Worm (Caenorhabditis elegans) whole organism, late embryonic: ENCODE results near the gene ugt-33.

Source experiments
- Y22D7AL.16 ChIP-seq: sonication (generic microtip); optimal IDR thresholded peaks from 2 replicates; lab custom pipeline; 2016; ENCODE audit warnings: missing genetic modification characterization, missing compliant biosample characterization
- ahr-1 ChIP-seq: sonication (generic microtip); optimal IDR thresholded peaks from 2 replicates; lab custom pipeline; 2016; ENCODE audit warnings: missing genetic modification characterization, missing compliant biosample characterization
- ceh-14 ChIP-seq: sonication (generic microtip); optimal IDR thresholded peaks from 2 replicates; lab custom pipeline; 2016; ENCODE audit warnings: missing genotype, missing genetic modification characterization, missing compliant biosample characterization
- ceh-22 ChIP-seq: sonication (generic microtip); optimal IDR thresholded peaks from 2 replicates; lab custom pipeline; 2017; ENCODE audit warnings: missing biosample characterization, missing genetic modification characterization
- ceh-24 ChIP-seq: sonication (generic microtip); optimal IDR thresholded peaks from 2 replicates; lab custom pipeline; 2016; ENCODE audit warnings: mild to moderate bottlenecking, missing genetic modification characterization, missing compliant biosample characterization
- ceh-30 ChIP-seq: fragments of 150-350 bp; optimal IDR thresholded peaks from 2 replicates; lab custom pipeline; 2014; ENCODE audit warnings: missing biosample characterization, missing genetic modification characterization
- ceh-48 ChIP-seq: sonication (generic microtip); optimal IDR thresholded peaks from 2 replicates; lab custom pipeline; 2016; ENCODE audit warnings: missing genetic modification characterization, inconsistent platforms, missing compliant biosample characterization
- ceh-6 ChIP-seq: fragments of 200-800 bp; sonication (Bioruptor generic); optimal IDR thresholded peaks from 2 replicates; lab custom pipeline; 2018; ENCODE audit warnings: mild to moderate bottlenecking, missing genetic modification characterization, missing compliant biosample characterization
- ets-4 ChIP-seq: sonication (generic microtip); optimal IDR thresholded peaks from 2 replicates; lab custom pipeline; 2016; ENCODE audit warnings: missing genetic modification characterization, missing compliant biosample characterization
- hlh-8 ChIP-seq: sonication (generic microtip); optimal IDR thresholded peaks from 2 replicates; lab custom pipeline; 2016; ENCODE audit warnings: missing genotype, missing genetic modification characterization, missing compliant biosample characterization
- lim-6 ChIP-seq: sonication (generic microtip); optimal IDR thresholded peaks from 2 replicates; lab custom pipeline; 2016; ENCODE audit warnings: missing genetic modification characterization, missing compliant biosample characterization
- lin-11 ChIP-seq: fragments of 200-800 bp; sonication (Bioruptor generic); optimal IDR thresholded peaks from 2 replicates; lab custom pipeline; 2018; ENCODE audit warnings: mild to moderate bottlenecking, missing genetic modification characterization, missing compliant biosample characterization
- mec-3 ChIP-seq: sonication (generic microtip); optimal IDR thresholded peaks from 2 replicates; lab custom pipeline; 2016; ENCODE audit warnings: borderline replicate concordance, missing genetic modification characterization, missing compliant biosample characterization
- pax-1 ChIP-seq: fragments of 150-350 bp; optimal IDR thresholded peaks from 2 replicates; lab custom pipeline; 2014; ENCODE audit warnings: missing biosample characterization, missing genetic modification characterization
- pqm-1 ChIP-seq: sonication (generic microtip); optimal IDR thresholded peaks from 2 replicates; lab custom pipeline; 2016; ENCODE audit warnings: missing genetic modification characterization, missing compliant biosample characterization
- ref-2 ChIP-seq: sonication (generic microtip); optimal IDR thresholded peaks from 2 replicates; lab custom pipeline; 2016; ENCODE audit warnings: missing genetic modification characterization, missing compliant biosample characterization
- sox-4 ChIP-seq: sonication (generic microtip); optimal IDR thresholded peaks from 2 replicates; lab custom pipeline; 2017; ENCODE audit warnings: mild to moderate bottlenecking, missing genetic modification characterization, inconsistent platforms, missing compliant biosample characterization
- tbx-7 ChIP-seq: sonication (generic microtip); optimal IDR thresholded peaks from 2 replicates; lab custom pipeline; 2016; ENCODE audit warnings: missing genotype, missing genetic modification characterization, missing compliant biosample characterization
- ttx-3 ChIP-seq: sonication (generic microtip); optimal IDR thresholded peaks from 2 replicates; lab custom pipeline; 2016; ENCODE audit warnings: missing genetic modification reagents, missing genetic modification characterization, missing compliant biosample characterization

Gene ugt-33

ce11 chrV:10536808-10537207 lies 43.6 kb downstream of the ugt-33 start (continued):
- no peak for TF ChIP-seq ceh-24 (tag; lab: Kevin White, UChicago)
- no peak for TF ChIP-seq ceh-6 (GFP tag; lab: Kevin White, UChicago)
- TF ChIP-seq ceh-30 (tag; lab: Kevin White, UChicago) = peak; percentile 48
- no peak for TF ChIP-seq ceh-22 (tag; lab: Kevin White, UChicago)

ce11 chrV:10539114-10539513 lies 45.9 kb downstream of the ugt-33 start, which contains the start of gene F25D1.8:
F25D1.8 (plus strand) TSS chrV:10539414.
- no peak for TF ChIP-seq pqm-1 (tag; lab: Kevin White, UChicago)
- TF ChIP-seq pax-1 = no peak
- no peak for TF ChIP-seq ref-2
- no peak for TF ChIP-seq tbx-7 (tag; lab: Kevin White, UChicago)
- no peak for TF ChIP-seq ceh-48 (tag; lab: Kevin White, UChicago)
- TF ChIP-seq ttx-3 (tag; lab: Kevin White, UChicago) = no peak
- no peak for TF ChIP-seq ets-4
- no peak for TF ChIP-seq lim-6 (tag; lab: Kevin White, UChicago)
- no peak for TF ChIP-seq lin-11
- TF ChIP-seq Y22D7AL.16 (tag; lab: Kevin White, UChicago) = no peak
- TF ChIP-seq mec-3 = no peak
- TF ChIP-seq sox-4 (tag; lab: Kevin White, UChicago) = no peak
- no peak for TF ChIP-seq ceh-14 (tag; lab: Kevin White, UChicago)
- TF ChIP-seq, all 69 proteins: peak for 0

- TF ChIP-seq sox-4 (tag; lab: Kevin White, UChicago) (no peak), lim-6 (tag; lab: Kevin White, UChicago) (no peak), ahr-1 (no peak), hlh-8 (no peak)
Observed at ce11 chrV:10540024-10540423, 46.8 kb downstream of the ugt-33 start, which contains the start of gene degt-1. degt-1 (plus strand) TSS chrV:10540324.
